Fruit fly (Drosophila melanogaster) whole organism, prepupa: ENCODE data around the gene CG9168.

Experiments used
- CG10631 ChIP-seq: fragments of 200-800 bp; sonication (Bioruptor generic); optimal IDR thresholded peaks from 2 replicates; lab custom pipeline; 2016; ENCODE audit warnings: missing biosample characterization, missing genetic modification characterization
- CG10669 ChIP-seq: fragments of 200-800 bp; sonication (Bioruptor generic); optimal IDR thresholded peaks from 3 replicates; lab custom pipeline; 2018; ENCODE audit warnings: missing biosample characterization, mild to moderate bottlenecking, missing genetic modification characterization, moderate library complexity
- CG11762 ChIP-seq: fragments of 200-800 bp; sonication (Bioruptor generic); optimal IDR thresholded peaks from 3 replicates; lab custom pipeline; 2016; ENCODE audit warnings: missing biosample characterization, missing genetic modification characterization; ENCODE audit not compliant: insufficient read depth
- CG16779 ChIP-seq: fragments of 200-800 bp; sonication (Bioruptor generic); optimal IDR thresholded peaks from 3 replicates; lab custom pipeline; 2017; ENCODE audit warnings: missing biosample characterization, mild to moderate bottlenecking, missing genetic modification characterization
- CG3032 ChIP-seq: fragments of 200-800 bp; optimal IDR thresholded peaks from 2 replicates; lab custom pipeline; 2019; ENCODE audit warnings: missing biosample characterization, mild to moderate bottlenecking, missing genetic modification characterization, moderate library complexity
- CG31627 ChIP-seq: fragments of 200-800 bp; sonication (Bioruptor generic); optimal IDR thresholded peaks from 3 replicates; lab custom pipeline; 2016; ENCODE audit warnings: missing biosample characterization, missing genetic modification characterization
- CG32006 ChIP-seq: fragments of 200-800 bp; sonication (Bioruptor generic); optimal IDR thresholded peaks from 3 replicates; lab custom pipeline; 2017; ENCODE audit warnings: missing biosample characterization, mild to moderate bottlenecking, missing genetic modification characterization
- CG34406 ChIP-seq: fragments of 200-800 bp; sonication (Bioruptor generic); optimal IDR thresholded peaks from 3 replicates; lab custom pipeline; 2016; ENCODE audit warnings: missing biosample characterization, missing genetic modification characterization
- CG4318 ChIP-seq: fragments of 200-800 bp; sonication (Bioruptor generic); optimal IDR thresholded peaks from 3 replicates; lab custom pipeline; 2017; ENCODE audit warnings: missing biosample characterization, mild to moderate bottlenecking, missing genetic modification characterization
- CG6163 ChIP-seq: fragments of 200-800 bp; sonication (Bioruptor generic); IDR thresholded peaks from 3 replicates; pipeline ENCODE4 v1.3.6; 2022; ENCODE audit warnings: missing biosample characterization, missing genetic modification characterization
- CG6276 ChIP-seq: fragments of 200-800 bp; sonication (Bioruptor generic); optimal IDR thresholded peaks from 2 replicates; lab custom pipeline; 2017; ENCODE audit warnings: missing biosample characterization, mild to moderate bottlenecking, missing genetic modification characterization
- CG6808 ChIP-seq: fragments of 200-800 bp; sonication (Bioruptor generic); optimal IDR thresholded peaks from 3 replicates; lab custom pipeline; 2017; ENCODE audit warnings: missing biosample characterization, missing genetic modification characterization, mild to moderate bottlenecking, moderate library complexity, missing genetic modification reagents
- CG8319 ChIP-seq: fragments of 200-800 bp; sonication (Bioruptor generic); optimal IDR thresholded peaks from 3 replicates; lab custom pipeline; 2016; ENCODE audit warnings: missing biosample characterization, missing genetic modification characterization
- CG8632 ChIP-seq: fragments of 200-800 bp; sonication (Bioruptor generic); optimal IDR thresholded peaks from 3 replicates; lab custom pipeline; 2016; ENCODE audit warnings: missing biosample characterization, missing genetic modification characterization
- CG9139 ChIP-seq: fragments of 200-800 bp; sonication (Bioruptor generic); optimal IDR thresholded peaks from 3 replicates; lab custom pipeline; 2017; ENCODE audit warnings: missing biosample characterization, mild to moderate bottlenecking, missing genetic modification characterization
- Eip75B ChIP-seq: fragments of 200-800 bp; sonication (Bioruptor generic); optimal IDR thresholded peaks from 3 replicates; lab custom pipeline; 2016; ENCODE audit warnings: missing biosample characterization, missing genetic modification characterization
- Eip78C ChIP-seq: fragments of 200-800 bp; sonication (Bioruptor generic); peaks from one replicate; lab custom pipeline; 2016; ENCODE audit warnings: missing biosample characterization, missing genetic modification characterization
- Ets21C ChIP-seq: fragments of 200-800 bp; sonication (Bioruptor generic); optimal IDR thresholded peaks from 3 replicates; lab custom pipeline; 2016; ENCODE audit warnings: missing biosample characterization, missing genetic modification characterization
- Ets96B ChIP-seq: fragments of 200-800 bp; optimal IDR thresholded peaks from 2 replicates; lab custom pipeline; 2019; ENCODE audit warnings: missing biosample characterization, mild to moderate bottlenecking, missing genetic modification characterization, moderate library complexity
- Gug ChIP-seq: fragments of 200-800 bp; sonication (Bioruptor generic); IDR thresholded peaks from 2 replicates; pipeline ENCODE4 v1.3.6; 2022; ENCODE audit warnings: missing biosample characterization, missing genetic modification characterization
- Hr39 ChIP-seq: fragments of 200-800 bp; sonication (Bioruptor generic); optimal IDR thresholded peaks from 2 replicates; lab custom pipeline; 2016; ENCODE audit warnings: missing biosample characterization, missing genetic modification characterization
- Hr4 ChIP-seq: fragments of 200-800 bp; sonication (Bioruptor generic); optimal IDR thresholded peaks from 3 replicates; lab custom pipeline; 2016; ENCODE audit warnings: missing biosample characterization, missing genetic modification characterization
- Met ChIP-seq: fragments of 200-800 bp; sonication (Bioruptor generic); optimal IDR thresholded peaks from 3 replicates; lab custom pipeline; 2016; ENCODE audit warnings: missing biosample characterization, missing genetic modification characterization
- OdsH ChIP-seq: fragments of 200-800 bp; sonication (Bioruptor generic); optimal IDR thresholded peaks from 3 replicates; lab custom pipeline; 2016; ENCODE audit warnings: missing biosample characterization, missing genetic modification characterization
- Smox ChIP-seq: fragments of 200-800 bp; sonication (Bioruptor generic); optimal IDR thresholded peaks from 3 replicates; lab custom pipeline; 2016; ENCODE audit warnings: missing biosample characterization, missing genetic modification characterization
- Sox102F ChIP-seq: fragments of 200-800 bp; sonication (Bioruptor generic); optimal IDR thresholded peaks from 2 replicates; lab custom pipeline; 2016; ENCODE audit warnings: missing biosample characterization, mild to moderate bottlenecking, missing genetic modification characterization
- Sox14 ChIP-seq: fragments of 200-800 bp; sonication (Bioruptor generic); optimal IDR thresholded peaks from 3 replicates; lab custom pipeline; 2016; ENCODE audit warnings: missing biosample characterization, missing genetic modification characterization
- Sox15 ChIP-seq: fragments of 200-800 bp; sonication (Bioruptor generic); optimal IDR thresholded peaks from 3 replicates; lab custom pipeline; 2016; ENCODE audit warnings: missing biosample characterization, missing genetic modification characterization
- achi ChIP-seq: fragments of 200-800 bp; sonication (Bioruptor generic); optimal IDR thresholded peaks from 3 replicates; lab custom pipeline; 2016; ENCODE audit warnings: missing biosample characterization, missing genetic modification characterization
- acj6 ChIP-seq: fragments of 200-800 bp; sonication (Bioruptor generic); optimal IDR thresholded peaks from 3 replicates; lab custom pipeline; 2016; ENCODE audit warnings: missing biosample characterization, missing genetic modification characterization
- cyc ChIP-seq: fragments of 200-800 bp; sonication (Bioruptor generic); optimal IDR thresholded peaks from 3 replicates; lab custom pipeline; 2016; ENCODE audit warnings: missing biosample characterization, missing genetic modification characterization
- dac ChIP-seq: fragments of 200-800 bp; sonication (Bioruptor generic); optimal IDR thresholded peaks from 2 replicates; lab custom pipeline; 2017; ENCODE audit warnings: missing biosample characterization, mild to moderate bottlenecking, missing genetic modification characterization
- dsx ChIP-seq: fragments of 200-800 bp; optimal IDR thresholded peaks from 3 replicates; lab custom pipeline; 2019; ENCODE audit warnings: missing biosample characterization, mild to moderate bottlenecking, missing genetic modification characterization, moderate library complexity; ENCODE audit not compliant: poor library complexity, severe bottlenecking
- esn ChIP-seq: fragments of 200-800 bp; sonication (Bioruptor generic); optimal IDR thresholded peaks from 2 replicates; lab custom pipeline; 2016; ENCODE audit warnings: missing biosample characterization, mild to moderate bottlenecking, missing genetic modification characterization, moderate library complexity
- fd59A ChIP-seq: fragments of 200-800 bp; sonication (Bioruptor generic); optimal IDR thresholded peaks from 2 replicates; lab custom pipeline; 2017; ENCODE audit warnings: missing biosample characterization, mild to moderate bottlenecking, missing genetic modification characterization, missing genetic modification reagents
- fd85E ChIP-seq: fragments of 200-800 bp; sonication (Bioruptor generic); optimal IDR thresholded peaks from 3 replicates; lab custom pipeline; 2016; ENCODE audit warnings: missing biosample characterization, missing genetic modification characterization
- fkh ChIP-seq: fragments of 200-800 bp; sonication (Bioruptor generic); optimal IDR thresholded peaks from 3 replicates; lab custom pipeline; 2017; ENCODE audit warnings: missing biosample characterization, mild to moderate bottlenecking, missing genetic modification characterization, moderate library complexity
- net ChIP-seq: fragments of 200-800 bp; sonication (Bioruptor generic); optimal IDR thresholded peaks from 3 replicates; lab custom pipeline; 2016; ENCODE audit warnings: missing biosample characterization, missing genetic modification characterization
- pdm3 ChIP-seq: fragments of 200-800 bp; sonication (Bioruptor generic); optimal IDR thresholded peaks from 3 replicates; lab custom pipeline; 2016; ENCODE audit warnings: missing biosample characterization, missing genetic modification characterization
- salr ChIP-seq, 2 experiments: fragments of 200-800 bp; sonication (Bioruptor generic); optimal IDR thresholded peaks; 3 replicates each; lab custom pipeline; 2016 to 2018; ENCODE audit warnings: missing biosample characterization in 2 of 2, missing genetic modification characterization in 2 of 2, mild to moderate bottlenecking in 1 of 2
- spab ChIP-seq: fragments of 200-800 bp; sonication (Bioruptor generic); optimal IDR thresholded peaks from 2 replicates; lab custom pipeline; 2017; ENCODE audit warnings: missing biosample characterization, mild to moderate bottlenecking, missing genetic modification characterization, missing genetic modification reagents
- ss ChIP-seq, 2 experiments: fragments of 200-800 bp; sonication (Bioruptor generic); optimal IDR thresholded peaks; 2 replicates in 1 of 2; 3 replicates in 1 of 2; lab custom pipeline; 2017 to 2018; ENCODE audit warnings: mild to moderate bottlenecking in 2 of 2, missing biosample characterization in 2 of 2, missing genetic modification characterization in 2 of 2, moderate library complexity in 1 of 2
- svp ChIP-seq: fragments of 200-800 bp; sonication (Bioruptor generic); peaks from one replicate; lab custom pipeline; 2016; ENCODE audit warnings: missing biosample characterization, missing genetic modification characterization
- vri ChIP-seq: fragments of 200-800 bp; sonication (Bioruptor generic); optimal IDR thresholded peaks from 3 replicates; lab custom pipeline; 2016; ENCODE audit warnings: missing biosample characterization, mild to moderate bottlenecking, missing genetic modification characterization

The CG9168 gene

DNA sequence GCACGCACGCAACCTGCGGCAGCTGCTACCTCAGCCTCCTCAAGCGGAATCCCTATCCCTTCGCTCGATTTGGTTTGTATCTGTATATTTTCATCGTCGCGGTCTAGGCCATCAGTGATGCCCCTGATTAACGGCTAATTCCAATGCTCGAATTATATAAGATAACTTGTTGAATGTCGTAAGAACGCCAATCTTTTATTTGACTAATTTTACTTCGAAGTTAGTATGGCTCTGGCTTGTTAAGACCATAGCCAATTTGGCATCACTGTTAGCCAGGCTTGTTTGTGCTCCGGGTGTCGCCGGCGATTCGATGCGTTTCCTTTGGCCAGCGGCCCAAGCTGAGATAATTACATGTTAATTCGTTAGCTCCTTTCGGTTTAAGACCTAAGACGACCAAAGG is 3.2 kb downstream of the CG9168 start (continued):
- TF ChIP-seq Sox15 (GFP tag; lab: Kevin White, UChicago) (no peak), CG10669 (GFP tag; lab: Kevin White, UChicago) (no peak), salr (GFP tag; optimal IDR thresholded peaks at IDR 0.05; lab: Kevin White, UChicago) (peak in 1 of 2 experiments; percentile 76), dsx (peak; percentile 61), CG3032 (tag; lab: Kevin White, UChicago) (peak; percentile 64), dac (no peak), CG11762 (GFP tag; lab: Kevin White, UChicago) (no peak)

dm6 chr3L:1415931-1416330 is 5.1 kb downstream of the CG9168 start, which contains the start of gene FucTD:
TSS of gene FucTD (plus strand) at chr3L:1416231.
- TF ChIP-seq Gug (GFP tag; lab: Robert Waterston, UW) (no peak), CG8319 (no peak), CG3032 (tag; lab: Kevin White, UChicago) (no peak), Sox15 (GFP tag; lab: Kevin White, UChicago) (no peak), esn (no peak), Smox (GFP tag; lab: Kevin White, UChicago) (no peak), fd85E (GFP tag; lab: Kevin White, UChicago) (no peak), CG16779 (tag; lab: Kevin White, UChicago) (no peak), fd59A (GFP tag; lab: Kevin White, UChicago) (no peak), vri (no peak), CG6163 (GFP tag; lab: Robert Waterston, UW) (no peak), spab (GFP tag; lab: Kevin White, UChicago) (no peak)

- TF ChIP-seq CG6163 (GFP tag; lab: Robert Waterston, UW), result no peak
- no peak for TF ChIP-seq CG6276 (GFP tag; lab: Kevin White, UChicago)
- TF ChIP-seq Met (GFP tag; lab: Kevin White, UChicago), result peak; percentile 13
- TF ChIP-seq net (GFP tag; lab: Kevin White, UChicago), result no peak
- TF ChIP-seq Sox102F, result no peak
- TF ChIP-seq cyc (GFP tag; lab: Kevin White, UChicago), result no peak
- no peak for TF ChIP-seq achi (GFP tag; lab: Kevin White, UChicago)
- no peak for TF ChIP-seq ss (GFP tag; optimal IDR thresholded peaks at IDR 0.05; lab: Kevin White, UChicago)
- TF ChIP-seq fd59A (GFP tag; lab: Kevin White, UChicago), result no peak
- TF ChIP-seq svp (GFP tag; lab: Kevin White, UChicago), result peak; percentile 64
- no peak for TF ChIP-seq Eip75B (GFP tag; lab: Kevin White, UChicago)
- TF ChIP-seq CG34406, result no peak
- TF ChIP-seq pdm3 (GFP tag; lab: Kevin White, UChicago), result no peak
- TF ChIP-seq esn, result no peak
- TF ChIP-seq Hr39 (GFP tag; lab: Kevin White, UChicago), result peak; percentile 4
- TF ChIP-seq fd85E (GFP tag; lab: Kevin White, UChicago), result no peak
- TF ChIP-seq fkh (GFP tag; lab: Kevin White, UChicago), result no peak
- TF ChIP-seq Eip78C (GFP tag; lab: Kevin White, UChicago), result peak; percentile 49
- no peak for TF ChIP-seq CG9139 (GFP tag; lab: Kevin White, UChicago)
- TF ChIP-seq, all 60 proteins: peak for 4
Observed at dm6 chr3L:1417898-1418297, 7.0 kb downstream of the CG9168 start.

DNA sequence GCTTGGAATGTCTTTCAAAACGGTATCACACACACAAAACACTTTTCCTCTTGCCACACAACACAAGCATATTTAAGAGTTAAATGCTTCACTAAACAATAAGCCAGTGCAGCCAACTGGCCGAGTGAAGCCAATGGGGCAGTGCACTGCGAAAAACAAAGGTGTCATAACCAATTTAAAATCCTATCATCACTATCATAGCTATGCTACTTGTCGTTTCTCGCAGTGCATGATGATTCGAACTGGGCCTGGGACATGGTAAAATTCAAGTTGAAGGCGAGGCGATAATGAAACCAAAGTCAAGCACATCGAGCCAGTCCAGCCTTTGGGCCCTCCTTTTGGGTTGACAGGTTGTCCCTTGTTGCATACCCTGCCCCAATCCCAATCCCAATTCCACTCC is 8.0 kb downstream of the CG9168 start:
- TF ChIP-seq Ets21C, result no peak
- peak; percentile 5 for TF ChIP-seq pdm3 (GFP tag; lab: Kevin White, UChicago)
- 0 out of 2 replicates have a peak, but pooled peaks have one; percentile 8 for TF ChIP-seq Gug (GFP tag; lab: Robert Waterston, UW)
- TF ChIP-seq CG3032 (tag; lab: Kevin White, UChicago), result peak; percentile 41
- peak; percentile 8 for TF ChIP-seq Hr39 (GFP tag; lab: Kevin White, UChicago)
- peak; percentile 30 for TF ChIP-seq Ets96B (tag; lab: Kevin White, UChicago)
- TF ChIP-seq ss (GFP tag; optimal IDR thresholded peaks at IDR 0.05; lab: Kevin White, UChicago), result peak; percentile 5 to 60
- peak; percentile 41 for TF ChIP-seq CG32006 (GFP tag; lab: Kevin White, UChicago)
- peak; percentile 13 for TF ChIP-seq Met (GFP tag; lab: Kevin White, UChicago)
- peak; percentile 32 for TF ChIP-seq spab (GFP tag; lab: Kevin White, UChicago)
- TF ChIP-seq Sox14 (GFP tag; lab: Kevin White, UChicago), result no peak
- peak; percentile 30 for TF ChIP-seq acj6
- TF ChIP-seq Hr4 (GFP tag; lab: Kevin White, UChicago), result no peak
- TF ChIP-seq OdsH, result no peak
- TF ChIP-seq Eip75B (GFP tag; lab: Kevin White, UChicago), result no peak
- TF ChIP-seq achi (GFP tag; lab: Kevin White, UChicago), result peak; percentile 8
- TF ChIP-seq fd59A (GFP tag; lab: Kevin White, UChicago), result peak; percentile 12
- TF ChIP-seq CG31627 (GFP tag; lab: Kevin White, UChicago), result peak; percentile 9
- TF ChIP-seq CG6808, result peak; percentile 32
- peak; percentile 52 for TF ChIP-seq svp (GFP tag; lab: Kevin White, UChicago)
- peak; percentile 20 for TF ChIP-seq CG10631 (GFP tag; lab: Kevin White, UChicago)
- no peak for TF ChIP-seq CG6163 (GFP tag; lab: Robert Waterston, UW)
- TF ChIP-seq salr (GFP tag; optimal IDR thresholded peaks at IDR 0.05; lab: Kevin White, UChicago), result peak in 1 of 2 experiments; percentile 3
- TF ChIP-seq CG8632 (GFP tag; lab: Kevin White, UChicago), result no peak
- TF ChIP-seq CG4318 (GFP tag; lab: Kevin White, UChicago), result peak; percentile 19
